Fruit fly (Drosophila melanogaster) whole organism, embryonic: ENCODE measurements around the gene ppk13.

Experiments used
- Bteb2 ChIP-seq: fragments of 200-800 bp; sonication (Bioruptor generic); optimal IDR thresholded peaks from 2 replicates; lab custom pipeline; 2016; ENCODE audit warnings: missing biosample characterization, missing genetic modification characterization
- CG10274 ChIP-seq: fragments of 200-800 bp; sonication (Bioruptor generic); optimal IDR thresholded peaks from 3 replicates; lab custom pipeline; 2017; ENCODE audit warnings: missing biosample characterization, mild to moderate bottlenecking, missing genetic modification characterization
- CG10366 ChIP-seq: fragments of 200-800 bp; sonication (Bioruptor generic); IDR thresholded peaks from 2 replicates; pipeline ENCODE4 v1.3.6; 2022; ENCODE audit warnings: missing biosample characterization, missing genetic modification characterization
- CG12219 ChIP-seq: fragments of 200-800 bp; sonication (Bioruptor generic); optimal IDR thresholded peaks from 3 replicates; lab custom pipeline; 2018; ENCODE audit warnings: missing biosample characterization, mild to moderate bottlenecking, missing genetic modification characterization
- CG13287 ChIP-seq: fragments of 200-800 bp; sonication (Bioruptor generic); IDR thresholded peaks from 2 replicates; pipeline ENCODE4 v1.3.6; 2022; ENCODE audit warnings: missing biosample characterization, missing genetic modification characterization; ENCODE audit not compliant: partially characterized antibody
- CG13296 ChIP-seq: fragments of 200-800 bp; sonication (Bioruptor generic); optimal IDR thresholded peaks from 3 replicates; lab custom pipeline; 2018; ENCODE audit warnings: missing biosample characterization, mild to moderate bottlenecking, missing genetic modification characterization
- CG13624 ChIP-seq: fragments of 200-800 bp; sonication (Bioruptor generic); optimal IDR thresholded peaks from 2 replicates; lab custom pipeline; 2016; ENCODE audit warnings: missing biosample characterization, missing genetic modification characterization
- CG14050 ChIP-seq: fragments of 200-800 bp; sonication (Bioruptor generic); IDR thresholded peaks from 3 replicates; pipeline ENCODE4 v1.3.6; 2022; ENCODE audit warnings: missing biosample characterization, missing genetic modification characterization
- CG14667 ChIP-seq: fragments of 200-800 bp; sonication (Bioruptor generic); IDR thresholded peaks from 2 replicates; pipeline ENCODE4 v1.3.6; 2022; ENCODE audit warnings: missing biosample characterization, missing genetic modification characterization
- CG15073 ChIP-seq: fragments of 200-800 bp; sonication (Bioruptor generic); optimal IDR thresholded peaks from 2 replicates; lab custom pipeline; 2016; ENCODE audit warnings: missing biosample characterization, missing genetic modification characterization
- CG17359 ChIP-seq: fragments of 200-800 bp; sonication (Bioruptor generic); optimal IDR thresholded peaks from 3 replicates; lab custom pipeline; 2018; ENCODE audit warnings: missing biosample characterization, mild to moderate bottlenecking, missing genetic modification characterization, moderate library complexity
- CG18011 ChIP-seq: fragments of 200-800 bp; sonication (Bioruptor generic); optimal IDR thresholded peaks from 2 replicates; lab custom pipeline; 2017; ENCODE audit warnings: missing biosample characterization, missing genetic modification characterization, mild to moderate bottlenecking, moderate library complexity, missing genotype
- CG30020 ChIP-seq: fragments of 200-800 bp; optimal IDR thresholded peaks from 2 replicates; lab custom pipeline; 2019; ENCODE audit warnings: missing biosample characterization, mild to moderate bottlenecking, missing genetic modification characterization, moderate library complexity
- CG31388 ChIP-seq: fragments of 200-800 bp; sonication (Bioruptor generic); optimal IDR thresholded peaks from 2 replicates; lab custom pipeline; 2016; ENCODE audit warnings: missing biosample characterization, missing genetic modification characterization
- CG34422 ChIP-seq: fragments of 200-800 bp; sonication (Bioruptor generic); IDR thresholded peaks from 3 replicates; pipeline ENCODE4 v1.3.6; 2022; ENCODE audit warnings: missing biosample characterization, missing genetic modification characterization
- CG5180 ChIP-seq: fragments of 200-800 bp; sonication (Bioruptor generic); optimal IDR thresholded peaks from 3 replicates; lab custom pipeline; 2017; ENCODE audit warnings: missing biosample characterization, missing genetic modification characterization, mild to moderate bottlenecking, moderate library complexity, missing genetic modification reagents
- CG5953 ChIP-seq: fragments of 200-800 bp; sonication (Bioruptor generic); IDR thresholded peaks from 2 replicates; pipeline ENCODE4 v1.3.6; 2022; ENCODE audit warnings: missing biosample characterization, missing genetic modification characterization
- CG6689 ChIP-seq: fragments of 200-800 bp; sonication (Bioruptor generic); IDR thresholded peaks from 2 replicates; pipeline ENCODE4 v1.3.6; 2022; ENCODE audit warnings: missing biosample characterization, missing genetic modification characterization
- CHES-1-like ChIP-seq: fragments of 200-800 bp; sonication (Bioruptor generic); optimal IDR thresholded peaks from 2 replicates; lab custom pipeline; 2016; ENCODE audit warnings: missing biosample characterization, missing genetic modification characterization
- Dip2 ChIP-seq: fragments of 200-800 bp; sonication (Bioruptor generic); IDR thresholded peaks from 2 replicates; pipeline ENCODE4 v1.3.6; 2022; ENCODE audit warnings: missing biosample characterization, missing genetic modification characterization
- Drgx ChIP-seq: fragments of 200-800 bp; sonication (Bioruptor generic); IDR thresholded peaks from 2 replicates; pipeline ENCODE4 v1.3.6; 2022; ENCODE audit warnings: missing biosample characterization, missing genetic modification characterization
- E2f2 ChIP-seq: fragments of 200-800 bp; sonication (Bioruptor generic); IDR thresholded peaks from 2 replicates; pipeline ENCODE4 v1.3.6; 2022; ENCODE audit warnings: missing biosample characterization, missing genetic modification characterization
- Eip74EF ChIP-seq, 2 experiments: fragments of 200-800 bp in 1 of 2; fragments of >200 bp in 1 of 2; sonication (Bioruptor generic) in 1 of 2; optimal IDR thresholded peaks; 2 replicates each; lab custom pipeline; 2017 to 2019; ENCODE audit warnings: missing biosample characterization in 2 of 2, missing genetic modification characterization in 2 of 2, mild to moderate bottlenecking in 1 of 2, moderate library complexity in 1 of 2
- Fer2 ChIP-seq: fragments of 200-800 bp; sonication (Bioruptor generic); optimal IDR thresholded peaks from 2 replicates; lab custom pipeline; 2018; ENCODE audit warnings: missing biosample characterization, mild to moderate bottlenecking, missing genetic modification characterization, moderate library complexity
- GATAe ChIP-seq: fragments of 200-800 bp; sonication (Bioruptor generic); conservative IDR thresholded peaks from 2 replicates; pipeline ENCODE4 v1.3.6; 2022; ENCODE audit warnings: missing biosample characterization, missing genetic modification characterization
- H2.0 ChIP-seq: fragments of 200-800 bp; sonication (Bioruptor generic); IDR thresholded peaks from 2 replicates; pipeline ENCODE4 v1.3.6; 2022; ENCODE audit warnings: missing biosample characterization, missing genetic modification characterization
- Lim3 ChIP-seq: fragments of 200-800 bp; sonication (Bioruptor generic); IDR thresholded peaks from 2 replicates; pipeline ENCODE4 v1.3.6; 2022; ENCODE audit warnings: missing biosample characterization, missing genetic modification characterization
- Nf-YC ChIP-seq: fragments of 200-800 bp; optimal IDR thresholded peaks from 3 replicates; lab custom pipeline; 2019; ENCODE audit warnings: missing biosample characterization, mild to moderate bottlenecking, missing genetic modification characterization, moderate library complexity
- Oli ChIP-seq: fragments of 200-800 bp; sonication (Bioruptor generic); optimal IDR thresholded peaks from 2 replicates; lab custom pipeline; 2018; ENCODE audit warnings: missing biosample characterization, mild to moderate bottlenecking, missing genetic modification characterization, moderate library complexity
- Pdp1 ChIP-seq, 2 experiments: fragments of 200-800 bp; sonication (Bioruptor generic); optimal IDR thresholded peaks; 3 replicates each; lab custom pipeline; 2016; ENCODE audit warnings: missing biosample characterization in 2 of 2, missing genetic modification characterization in 2 of 2, mild to moderate bottlenecking in 1 of 2, moderate library complexity in 1 of 2
- amos ChIP-seq: fragments of 200-800 bp; sonication (Bioruptor generic); IDR thresholded peaks from 2 replicates; pipeline ENCODE4 v1.3.6; 2022; ENCODE audit warnings: missing biosample characterization, missing genetic modification characterization; ENCODE audit not compliant: partially characterized antibody
- br ChIP-seq: fragments of >200 bp; optimal IDR thresholded peaks from 2 replicates; lab custom pipeline; 2017
- chinmo ChIP-seq: fragments of 200-800 bp; sonication (Bioruptor generic); IDR thresholded peaks from 4 replicates; pipeline ENCODE4 v1.3.6; 2022; ENCODE audit warnings: missing biosample characterization, missing genetic modification characterization; ENCODE audit not compliant: partially characterized antibody
- dm ChIP-seq: fragments of 200-800 bp; sonication (Bioruptor generic); optimal IDR thresholded peaks from 3 replicates; lab custom pipeline; 2016; ENCODE audit warnings: missing biosample characterization, missing genetic modification characterization
- dysf ChIP-seq: fragments of 200-800 bp; sonication (Bioruptor generic); IDR thresholded peaks from 3 replicates; pipeline ENCODE4 v1.3.6; 2022; ENCODE audit warnings: missing biosample characterization, missing genetic modification characterization
- fd96Cb ChIP-seq: fragments of 200-800 bp; sonication (Bioruptor generic); optimal IDR thresholded peaks from 2 replicates; lab custom pipeline; 2018; ENCODE audit warnings: missing biosample characterization, mild to moderate bottlenecking, missing genetic modification characterization, moderate library complexity
- ftz-f1 ChIP-seq: fragments of 200-800 bp; sonication (Bioruptor generic); optimal IDR thresholded peaks from 2 replicates; lab custom pipeline; 2016; ENCODE audit warnings: missing biosample characterization, missing genetic modification characterization
- gce ChIP-seq: fragments of 200-800 bp; sonication (Bioruptor generic); IDR thresholded peaks from 3 replicates; pipeline ENCODE4 v1.3.6; 2022; ENCODE audit warnings: missing biosample characterization, missing genetic modification characterization
- ham ChIP-seq: fragments of 200-800 bp; sonication (Bioruptor generic); IDR thresholded peaks from 2 replicates; pipeline ENCODE4 v1.3.6; 2022; ENCODE audit warnings: missing biosample characterization, missing genetic modification characterization
- inv ChIP-seq: fragments of 200-800 bp; sonication (Bioruptor generic); IDR thresholded peaks from 2 replicates; pipeline ENCODE4 v1.3.6; 2022; ENCODE audit warnings: missing biosample characterization, missing genetic modification characterization; ENCODE audit not compliant: partially characterized antibody
- jigr1 ChIP-seq: fragments of 200-800 bp; sonication (Bioruptor generic); IDR thresholded peaks from 3 replicates; pipeline ENCODE4 v1.3.6; 2022; ENCODE audit warnings: missing biosample characterization, missing genetic modification characterization
- lab ChIP-seq: fragments of 200-800 bp; sonication (Bioruptor generic); optimal IDR thresholded peaks from 3 replicates; lab custom pipeline; 2017; ENCODE audit warnings: missing biosample characterization, missing genetic modification characterization, mild to moderate bottlenecking, moderate library complexity, missing genetic modification reagents
- otp ChIP-seq: fragments of 200-800 bp; sonication (Bioruptor generic); IDR thresholded peaks from 3 replicates; pipeline ENCODE4, ENCODE4 v1.3.6; 2022; ENCODE audit warnings: missing biosample characterization, missing genetic modification characterization
- pan ChIP-seq, 4 experiments: fragments of >200 bp in 3 of 4; fragments of 200-800 bp in 1 of 4; sonication (Bioruptor generic) in 1 of 4; optimal IDR thresholded peaks in 3 of 4; IDR thresholded peaks in 1 of 4; 2 replicates each; pipeline versions ENCODE4 v1.3.6 to Lab custom; 2017 to 2022; ENCODE audit warnings: missing biosample characterization in 2 of 4, missing genetic modification characterization in 2 of 4, mixed read lengths in 1 of 4
- peb ChIP-seq: fragments of 200-800 bp; sonication (Bioruptor generic); IDR thresholded peaks from 2 replicates; pipeline ENCODE4 v1.3.6; 2022; ENCODE audit warnings: missing biosample characterization, missing genetic modification characterization
- pfk ChIP-seq: fragments of 200-800 bp; sonication (Bioruptor generic); optimal IDR thresholded peaks from 2 replicates; lab custom pipeline; 2018; ENCODE audit warnings: missing biosample characterization, mild to moderate bottlenecking, missing genetic modification characterization, moderate library complexity
- sd ChIP-seq: fragments of 200-800 bp; sonication (Bioruptor generic); optimal IDR thresholded peaks from 3 replicates; lab custom pipeline; 2018; ENCODE audit warnings: missing biosample characterization, mild to moderate bottlenecking, missing genetic modification characterization, moderate library complexity
- sens-2 ChIP-seq: fragments of 200-800 bp; sonication (Bioruptor generic); IDR thresholded peaks from 2 replicates; pipeline ENCODE4 v1.3.6; 2022; ENCODE audit warnings: missing biosample characterization, missing genetic modification characterization
- seq ChIP-seq: fragments of 200-800 bp; sonication (Bioruptor generic); IDR thresholded peaks from 2 replicates; pipeline ENCODE4 v1.3.6; 2022; ENCODE audit warnings: missing biosample characterization, missing genetic modification characterization
- slbo ChIP-seq: fragments of 200-800 bp; sonication (Bioruptor generic); IDR thresholded peaks from 2 replicates; pipeline ENCODE4 v1.3.6; 2022; ENCODE audit warnings: missing biosample characterization, missing genetic modification characterization
- twi ChIP-seq: fragments of 200-800 bp; optimal IDR thresholded peaks from 2 replicates; lab custom pipeline; 2019; ENCODE audit warnings: missing biosample characterization, mild to moderate bottlenecking, missing genetic modification characterization, moderate library complexity

Gene ppk13

dm6 chr2L:21037723-21038122 lies 50.8 kb downstream of the ppk13 start (continued):
- TF ChIP-seq ftz-f1 (GFP tag; lab: Kevin White, UChicago) (no peak), chinmo (GFP tag; lab: Robert Waterston, UW) (no peak), GATAe (GFP tag; lab: Robert Waterston, UW) (no peak), peb (GFP tag; lab: Robert Waterston, UW) (peak; percentile 27; the same call in 1 of the 2 replicates), Dip2 (GFP tag; lab: Robert Waterston, UW) (no peak), fd96Cb (no peak), lab (GFP tag; lab: Kevin White, UChicago) (peak; percentile 83), Drgx (GFP tag; lab: Robert Waterston, UW) (no peak), CG13296 (GFP tag; lab: Kevin White, UChicago) (peak; percentile 33), otp (no peak), CG31388 (GFP tag; lab: Kevin White, UChicago) (no peak), pfk (GFP tag; lab: Kevin White, UChicago) (peak; percentile 56), Eip74EF (GFP tag; optimal IDR thresholded peaks at IDR 0.05; lab: Kevin White, UChicago) (peak in 1 of 2 experiments; percentile 18), sens-2 (GFP tag; lab: Robert Waterston, UW) (no peak), slbo (no peak), CG18011 (GFP tag; lab: Kevin White, UChicago) (no peak), Pdp1 (GFP tag; optimal IDR thresholded peaks at IDR 0.05; lab: Kevin White, UChicago) (no peak), Oli (no peak), amos (GFP tag; lab: Robert Waterston, UW) (no peak), br (no peak), Fer2 (tag; lab: Kevin White, UChicago) (no peak), seq (GFP tag; lab: Robert Waterston, UW) (0 out of 2 replicates have a peak, but pooled peaks have one; percentile 11), CG5180 (peak; percentile 56), twi (peak; percentile 2), CG15073 (GFP tag; lab: Kevin White, UChicago) (no peak), CHES-1-like (GFP tag; lab: Kevin White, UChicago) (no peak), dysf (GFP tag; lab: Robert Waterston, UW) (no peak), CG14050 (GFP tag; lab: Robert Waterston, UW) (no peak), E2f2 (GFP tag; lab: Robert Waterston, UW) (no peak), CG12219 (GFP tag; lab: Kevin White, UChicago) (peak; percentile 19), H2.0 (GFP tag; lab: Robert Waterston, UW) (no peak), CG5953 (GFP tag; lab: Robert Waterston, UW) (no peak), dm (GFP tag; lab: Kevin White, UChicago) (no peak), CG34422 (GFP tag; lab: Robert Waterston, UW) (no peak; the same call in 2 of the 3 replicates), CG6689 (GFP tag; lab: Robert Waterston, UW) (no peak), Nf-YC (tag; lab: Kevin White, UChicago) (peak; percentile 17), CG13287 (GFP tag; lab: Robert Waterston, UW) (no peak), inv (no peak), jigr1 (GFP tag; lab: Robert Waterston, UW) (no peak), sd (tag; lab: Kevin White, UChicago) (no peak), gce (no peak), pan (optimal IDR thresholded peaks at IDR 0.05; lab: Kevin White, UChicago) (no peak), pan (GFP tag; optimal IDR thresholded peaks at IDR 0.05 in 1 of 2, IDR thresholded peaks at IDR 0.05 in 1 of 2) (no peak), CG10274 (GFP tag; lab: Kevin White, UChicago) (peak; percentile 28), CG14667 (GFP tag; lab: Robert Waterston, UW) (no peak), CG10366 (GFP tag; lab: Robert Waterston, UW) (no peak), CG13624 (no peak), CG30020 (tag; lab: Kevin White, UChicago) (no peak), ham (GFP tag; lab: Robert Waterston, UW) (no peak), CG17359 (tag; lab: Kevin White, UChicago) (peak; percentile 66), Lim3 (GFP tag; lab: Robert Waterston, UW) (no peak), Bteb2 (GFP tag; lab: Kevin White, UChicago) (no peak)
